Worm (Caenorhabditis elegans) whole organism, L4/young adult: Measurements from ENCODE around the gene Y116A8C.469.

Experiments
- W03F9.2 ChIP-seq: fragments of 150-350 bp; optimal IDR thresholded peaks from 2 replicates; lab custom pipeline; 2014; ENCODE audit warnings: missing biosample characterization, missing genetic modification characterization
- dao-5 ChIP-seq: sonication (generic microtip); optimal IDR thresholded peaks from 2 replicates; lab custom pipeline; 2016; ENCODE audit warnings: missing genotype, missing genetic modification characterization, moderate library complexity, missing compliant biosample characterization
- him-1 ChIP-seq: sonication (generic microtip); optimal IDR thresholded peaks from 2 replicates; lab custom pipeline; 2016; ENCODE audit warnings: missing genotype, missing genetic modification reagents, missing genetic modification characterization, missing compliant biosample characterization

Gene Y116A8C.469

ce11 chrIV:16917831-16918429, at the start of gene Y116A8C.469, which contains the start of gene Y116A8C.468:
Y116A8C.469 (minus strand) TSS chrIV:16917931.
Y116A8C.468 (plus strand) TSS chrIV:16918379.
- no peak for TF ChIP-seq dao-5 (tag; lab: Kevin White, UChicago)
- TF ChIP-seq W03F9.2 (tag; lab: Kevin White, UChicago) = no peak
- no peak for TF ChIP-seq him-1 (tag; lab: Kevin White, UChicago)

- TF ChIP-seq W03F9.2 (tag; lab: Kevin White, UChicago) (no peak), him-1 (tag; lab: Kevin White, UChicago) (no peak), dao-5 (tag; lab: Kevin White, UChicago) (no peak)
Measured at ce11 chrIV:16962445-16962844, 44.7 kb upstream of the Y116A8C.469 start.

- TF ChIP-seq him-1 (tag; lab: Kevin White, UChicago) (no peak), W03F9.2 (tag; lab: Kevin White, UChicago) (no peak), dao-5 (tag; lab: Kevin White, UChicago) (no peak)
Measured at ce11 chrIV:16952389-16952788, 34.7 kb upstream of the Y116A8C.469 start.

ce11 chrIV:16949767-16950166, 32.0 kb upstream of the Y116A8C.469 start, which contains the start of gene rad-54.B:
rad-54.B (plus strand) TSS chrIV:16950067.
- TF ChIP-seq dao-5 (tag; lab: Kevin White, UChicago) = no peak
- no peak for TF ChIP-seq W03F9.2 (tag; lab: Kevin White, UChicago)
- TF ChIP-seq him-1 (tag; lab: Kevin White, UChicago) = no peak

ce11 chrIV:16946746-16947145, 29.0 kb upstream of the Y116A8C.469 start, which contains the start of the genes Y116A8C.9 and arf-6:
Y116A8C.9 (minus strand) TSS chrIV:16946800.
arf-6 (plus strand) TSS chrIV:16947120.
- TF ChIP-seq dao-5 (tag; lab: Kevin White, UChicago) (no peak), W03F9.2 (tag; lab: Kevin White, UChicago) (peak; percentile 59), him-1 (tag; lab: Kevin White, UChicago) (peak; percentile 3)

- no peak for TF ChIP-seq W03F9.2 (tag; lab: Kevin White, UChicago)
- TF ChIP-seq him-1 (tag; lab: Kevin White, UChicago) = no peak
- no peak for TF ChIP-seq dao-5 (tag; lab: Kevin White, UChicago)
Measured at ce11 chrIV:16939001-16939400, 21.3 kb upstream of the Y116A8C.469 start, which contains the start of gene Y116A8C.10. Y116A8C.10 (minus strand) TSS chrIV:16939101.

ce11 chrIV:16936053-16936452, 18.3 kb upstream of the Y116A8C.469 start:
- TF ChIP-seq him-1 (tag; lab: Kevin White, UChicago) = no peak
- TF ChIP-seq dao-5 (tag; lab: Kevin White, UChicago) = no peak
- no peak for TF ChIP-seq W03F9.2 (tag; lab: Kevin White, UChicago)

ce11 chrIV:16931077-16931476, 13.3 kb upstream of the Y116A8C.469 start, which contains the start of gene Y116A8C.49:
Y116A8C.49 (minus strand) TSS chrIV:16931177.
- TF ChIP-seq W03F9.2 (tag; lab: Kevin White, UChicago) = no peak
- TF ChIP-seq dao-5 (tag; lab: Kevin White, UChicago) = no peak
- TF ChIP-seq him-1 (tag; lab: Kevin White, UChicago) = no peak

- no peak for TF ChIP-seq him-1 (tag; lab: Kevin White, UChicago)
- no peak for TF ChIP-seq dao-5 (tag; lab: Kevin White, UChicago)
- TF ChIP-seq W03F9.2 (tag; lab: Kevin White, UChicago) = no peak
Measured at ce11 chrIV:16926558-16926957, 8.8 kb upstream of the Y116A8C.469 start.

- no peak for TF ChIP-seq dao-5 (tag; lab: Kevin White, UChicago)
- TF ChIP-seq W03F9.2 (tag; lab: Kevin White, UChicago) = no peak
- no peak for TF ChIP-seq him-1 (tag; lab: Kevin White, UChicago)
Measured at ce11 chrIV:16925363-16925863, 7.7 kb upstream of the Y116A8C.469 start.

ce11 chrIV:16924092-16924491, 6.4 kb upstream of the Y116A8C.469 start, which contains the start of gene nep-24:
nep-24 (plus strand) TSS chrIV:16924392.
- TF ChIP-seq him-1 (tag; lab: Kevin White, UChicago) (no peak), W03F9.2 (tag; lab: Kevin White, UChicago) (no peak), dao-5 (tag; lab: Kevin White, UChicago) (no peak)

ce11 chrIV:16921999-16922398, 4.3 kb upstream of the Y116A8C.469 start:
- no peak for TF ChIP-seq dao-5 (tag; lab: Kevin White, UChicago)
- TF ChIP-seq W03F9.2 (tag; lab: Kevin White, UChicago) = no peak
- no peak for TF ChIP-seq him-1 (tag; lab: Kevin White, UChicago)

ce11 chrIV:16920041-16920440, 2.3 kb upstream of the Y116A8C.469 start, which contains the start of gene nep-23:
nep-23 (plus strand) TSS chrIV:16920341.
- TF ChIP-seq dao-5 (tag; lab: Kevin White, UChicago) = no peak
- TF ChIP-seq W03F9.2 (tag; lab: Kevin White, UChicago) = no peak
- no peak for TF ChIP-seq him-1 (tag; lab: Kevin White, UChicago)
